Fruit fly (Drosophila melanogaster) whole organism, wandering third instar larva: Measurements from ENCODE around the gene Pex23.

ENCODE experiments used
- Abd-B ChIP-seq: fragments of >200 bp; optimal IDR thresholded peaks from 2 replicates; lab custom pipeline; 2017; ENCODE audit warnings: missing biosample characterization, missing genetic modification characterization
- psq ChIP-seq: fragments of 200-800 bp; sonication (Bioruptor generic); optimal IDR thresholded peaks from 3 replicates; lab custom pipeline; 2017; ENCODE audit warnings: missing biosample characterization, mild to moderate bottlenecking, missing genetic modification characterization, moderate library complexity

dm6 chr3L:20287046-20287445 is 14.9 kb downstream of the Pex23 start:
- no peak for TF ChIP-seq psq
- no peak for TF ChIP-seq Abd-B
